Fruit fly (Drosophila melanogaster) whole organism, wandering third instar larva: ENCODE measurements around the gene CG7272.

Experiments
- Abd-B ChIP-seq: fragments of >200 bp; optimal IDR thresholded peaks from 2 replicates; lab custom pipeline; 2017; ENCODE audit warnings: missing biosample characterization, missing genetic modification characterization
- CG32264 ChIP-seq: fragments of 200-800 bp; sonication (Bioruptor generic); optimal IDR thresholded peaks from 2 replicates; lab custom pipeline; 2016; ENCODE audit warnings: missing biosample characterization, missing genetic modification characterization
- CG9705 ChIP-seq: fragments of 200-800 bp; sonication (Bioruptor generic); optimal IDR thresholded peaks from 2 replicates; lab custom pipeline; 2018; ENCODE audit warnings: missing biosample characterization, mild to moderate bottlenecking, missing genetic modification characterization
- CrebA ChIP-seq: fragments of 200-800 bp; sonication (Bioruptor generic); optimal IDR thresholded peaks from 2 replicates; lab custom pipeline; 2016; ENCODE audit warnings: missing biosample characterization, mild to moderate bottlenecking, missing genetic modification characterization, borderline replicate concordance
- Dfd ChIP-seq: fragments of >200 bp; optimal IDR thresholded peaks from 2 replicates; lab custom pipeline; 2017; ENCODE audit warnings: missing biosample characterization, missing genetic modification characterization
- Dif ChIP-seq: fragments of 200-275, 200-300 bp; sonication (Bioruptor generic); optimal IDR thresholded peaks from 2 replicates; lab custom pipeline; 2018; ENCODE audit warnings: missing biosample characterization, missing genetic modification characterization; ENCODE audit not compliant: partially characterized antibody
- GATAd ChIP-seq: sonication (Bioruptor generic); optimal IDR thresholded peaks from 2 replicates; lab custom pipeline; 2016; ENCODE audit warnings: missing biosample characterization, missing genetic modification characterization
- HLH106 ChIP-seq: fragments of 200-800 bp; optimal IDR thresholded peaks from 3 replicates; lab custom pipeline; 2019; ENCODE audit warnings: missing biosample characterization, mild to moderate bottlenecking, missing genetic modification characterization, moderate library complexity
- Hr78 ChIP-seq: fragments of >200 bp; optimal IDR thresholded peaks from 2 replicates; lab custom pipeline; 2017; ENCODE audit warnings: missing biosample characterization, missing genetic modification characterization
- Hr83 ChIP-seq: fragments of 200-300 bp; sonication (Bioruptor generic); optimal IDR thresholded peaks from 2 replicates; lab custom pipeline; 2016; ENCODE audit warnings: missing biosample characterization, mild to moderate bottlenecking, missing genetic modification characterization, moderate library complexity; ENCODE audit not compliant: poor library complexity, severe bottlenecking
- Jra ChIP-seq: sonication (Bioruptor generic); optimal IDR thresholded peaks from 2 replicates; lab custom pipeline; 2016; ENCODE audit warnings: missing biosample characterization, missing genetic modification characterization
- Mio ChIP-seq: sonication (Bioruptor generic); optimal IDR thresholded peaks from 2 replicates; lab custom pipeline; 2016; ENCODE audit warnings: missing biosample characterization, missing genetic modification characterization
- Myc ChIP-seq: fragments of >200 bp; optimal IDR thresholded peaks from 2 replicates; lab custom pipeline; 2017
- N ChIP-seq: fragments of >200 bp; optimal IDR thresholded peaks from 2 replicates; lab custom pipeline; 2018; ENCODE audit warnings: missing biosample characterization, missing external identifiers, missing genetic modification characterization
- OdsH ChIP-seq: fragments of 200-800 bp; sonication (Bioruptor generic); optimal IDR thresholded peaks from 2 replicates; lab custom pipeline; 2016; ENCODE audit warnings: missing biosample characterization, mild to moderate bottlenecking, missing genetic modification characterization
- Rel ChIP-seq, 2 experiments: fragments of 200-800 bp; sonication (Bioruptor generic) in 1 of 2; optimal IDR thresholded peaks; 2 replicates in 1 of 2; 3 replicates in 1 of 2; lab custom pipeline; 2016 to 2019; ENCODE audit warnings: mild to moderate bottlenecking in 2 of 2, missing biosample characterization in 2 of 2, missing genetic modification characterization in 2 of 2, moderate library complexity in 1 of 2
- Sp1 ChIP-seq: fragments of 200-800 bp; sonication (Bioruptor generic); optimal IDR thresholded peaks from 3 replicates; lab custom pipeline; 2019; ENCODE audit warnings: missing biosample characterization, mild to moderate bottlenecking, missing genetic modification characterization, moderate library complexity
- Vsx2 ChIP-seq: fragments of 200-300, 225-300 bp; sonication (Bioruptor generic); optimal IDR thresholded peaks from 2 replicates; lab custom pipeline; 2018; ENCODE audit warnings: missing biosample characterization, missing genetic modification characterization; ENCODE audit not compliant: partially characterized antibody
- br ChIP-seq: fragments of 200-800 bp; sonication (Bioruptor generic); optimal IDR thresholded peaks from 2 replicates; lab custom pipeline; 2016; ENCODE audit warnings: missing biosample characterization, missing genetic modification characterization
- brk ChIP-seq: fragments of 200-800 bp; sonication (Bioruptor generic); optimal IDR thresholded peaks from 2 replicates; lab custom pipeline; 2016; ENCODE audit warnings: missing biosample characterization, mild to moderate bottlenecking, missing genetic modification characterization
- dl ChIP-seq, 2 experiments: fragments of 175-275, 200-275 bp in 1 of 2; fragments of 200-275 bp in 1 of 2; sonication (Bioruptor generic); optimal IDR thresholded peaks; lab custom pipeline; 2018; ENCODE audit warnings: mild to moderate bottlenecking in 2 of 2, missing biosample characterization in 2 of 2, missing genetic modification characterization in 2 of 2, moderate library complexity in 2 of 2; ENCODE audit not compliant: partially characterized antibody in 2 of 2, insufficient read depth in 1 of 2
- dmrt93B ChIP-seq: fragments of 200-800 bp; sonication (Bioruptor generic); optimal IDR thresholded peaks from 2 replicates; lab custom pipeline; 2018; ENCODE audit warnings: missing biosample characterization, mild to moderate bottlenecking, missing genetic modification characterization
- dsf ChIP-seq: sonication (Bioruptor generic); optimal IDR thresholded peaks from 2 replicates; lab custom pipeline; 2016; ENCODE audit warnings: missing biosample characterization, missing genetic modification characterization, borderline replicate concordance
- ey ChIP-seq: fragments of 200-800 bp; sonication (Bioruptor generic); optimal IDR thresholded peaks from 2 replicates; lab custom pipeline; 2016; ENCODE audit warnings: missing biosample characterization, missing genetic modification characterization
- foxo ChIP-seq, 2 experiments: fragments of 200-800 bp; sonication (Bioruptor generic); optimal IDR thresholded peaks; 2 replicates in 1 of 2; 3 replicates in 1 of 2; lab custom pipeline; 2016 to 2017; ENCODE audit warnings: missing biosample characterization in 2 of 2, missing genetic modification characterization in 2 of 2
- fru ChIP-seq: fragments of 200-800 bp; sonication (Bioruptor generic); optimal IDR thresholded peaks from 3 replicates; lab custom pipeline; 2016; ENCODE audit warnings: missing biosample characterization, mild to moderate bottlenecking, missing genetic modification characterization
- h ChIP-seq: fragments of 200-800 bp; sonication (Bioruptor generic); optimal IDR thresholded peaks from 3 replicates; lab custom pipeline; 2016; ENCODE audit warnings: missing biosample characterization, mild to moderate bottlenecking, missing genetic modification characterization
- jim ChIP-seq: fragments of 175-275, 200-325 bp; sonication (Bioruptor generic); optimal IDR thresholded peaks from 2 replicates; lab custom pipeline; 2016; ENCODE audit warnings: missing biosample characterization, mild to moderate bottlenecking, missing genetic modification characterization
- lola ChIP-seq: fragments of >200 bp; optimal IDR thresholded peaks from 2 replicates; lab custom pipeline; 2017; ENCODE audit warnings: missing biosample characterization, missing genetic modification characterization
- pan ChIP-seq: fragments of >200 bp; optimal IDR thresholded peaks from 2 replicates; lab custom pipeline; 2017
- psq ChIP-seq: fragments of 200-800 bp; sonication (Bioruptor generic); optimal IDR thresholded peaks from 3 replicates; lab custom pipeline; 2017; ENCODE audit warnings: missing biosample characterization, mild to moderate bottlenecking, missing genetic modification characterization, moderate library complexity
- rgr ChIP-seq: fragments of 200-800 bp; sonication (Bioruptor generic); optimal IDR thresholded peaks from 3 replicates; lab custom pipeline; 2016; ENCODE audit warnings: missing biosample characterization, mild to moderate bottlenecking, missing genetic modification characterization
- sage ChIP-seq: fragments of 200-800 bp; sonication (Bioruptor generic); optimal IDR thresholded peaks from 2 replicates; lab custom pipeline; 2016; ENCODE audit warnings: missing biosample characterization, mild to moderate bottlenecking, missing genetic modification characterization
- sv ChIP-seq: fragments of 200-800 bp; sonication (Bioruptor generic); optimal IDR thresholded peaks from 3 replicates; lab custom pipeline; 2016; ENCODE audit warnings: missing biosample characterization, missing genetic modification characterization
- tai ChIP-seq: sonication (Bioruptor generic); optimal IDR thresholded peaks from 2 replicates; lab custom pipeline; 2016; ENCODE audit warnings: missing biosample characterization, missing genetic modification characterization
- usp ChIP-seq: fragments of >200 bp; optimal IDR thresholded peaks from 2 replicates; lab custom pipeline; 2017; ENCODE audit warnings: missing biosample characterization, missing genetic modification characterization
- woc ChIP-seq: sonication (Bioruptor generic); optimal IDR thresholded peaks from 2 replicates; lab custom pipeline; 2016; ENCODE audit warnings: missing biosample characterization, mild to moderate bottlenecking, missing genetic modification characterization

The CG7272 gene

dm6 chr3L:15508750-15509149, 8.0 kb downstream of the CG7272 start, which contains the start of gene Z600:
Gene Z600 (plus strand): TSS chr3L:15509061.
- TF ChIP-seq h (GFP tag; lab: Kevin White, UChicago) (no peak), CrebA (GFP tag; lab: Kevin White, UChicago) (no peak), lola (GFP tag; lab: Kevin White, UChicago) (no peak), brk (no peak)

dm6 chr3L:15509398-15509797, 8.7 kb downstream of the CG7272 start, which contains the start of the genes gdl and gdl-ORF39:
Gene gdl (plus strand): TSS chr3L:15509445.
Gene gdl-ORF39 (plus strand): TSS chr3L:15509445.
- TF ChIP-seq CG32264 (GFP tag; lab: Kevin White, UChicago) (no peak), dmrt93B (GFP tag; lab: Kevin White, UChicago) (no peak), HLH106 (tag; lab: Kevin White, UChicago) (no peak), Vsx2 (GFP tag; lab: Kevin White, UChicago) (no peak), sv (GFP tag; lab: Kevin White, UChicago) (no peak), OdsH (GFP tag; lab: Kevin White, UChicago) (no peak), psq (GFP tag; lab: Kevin White, UChicago) (no peak), dl (GFP tag; optimal IDR thresholded peaks at IDR 0.05; lab: Kevin White, UChicago; ENCODE audit: insufficient read depth in 1 of 2, partially characterized antibody in 2 of 2) (no peak), GATAd (GFP tag; lab: Kevin White, UChicago) (no peak), tai (no peak), ey (GFP tag; lab: Kevin White, UChicago) (no peak), Mio (no peak)

dm6 chr3L:15510787-15511186, 10.0 kb downstream of the CG7272 start, which contains the start of gene MsrA:
Gene MsrA (plus strand): TSS chr3L:15511052.
- TF ChIP-seq dsf (GFP tag; lab: Kevin White, UChicago), result no peak
- TF ChIP-seq GATAd (GFP tag; lab: Kevin White, UChicago), result no peak
- no peak for TF ChIP-seq jim (GFP tag; lab: Kevin White, UChicago)
- peak; percentile 74 to 84 for TF ChIP-seq dl (GFP tag; optimal IDR thresholded peaks at IDR 0.05; lab: Kevin White, UChicago; ENCODE audit: insufficient read depth in 1 of 2, partially characterized antibody in 2 of 2)
- peak; percentile 25 for TF ChIP-seq Sp1 (GFP tag; lab: Kevin White, UChicago)
- no peak for TF ChIP-seq CG32264 (GFP tag; lab: Kevin White, UChicago)
- peak; percentile 81 for TF ChIP-seq Dif
- TF ChIP-seq h (GFP tag; lab: Kevin White, UChicago), result peak; percentile 28
- TF ChIP-seq Vsx2 (GFP tag; lab: Kevin White, UChicago), result no peak
- no peak for TF ChIP-seq psq (GFP tag; lab: Kevin White, UChicago)
- TF ChIP-seq OdsH (GFP tag; lab: Kevin White, UChicago), result peak; percentile 16
- no peak for TF ChIP-seq Dfd (GFP tag; lab: Kevin White, UChicago)
- TF ChIP-seq rgr, result peak; percentile 9
- TF ChIP-seq, all 38 proteins: peak for 6

DNA sequence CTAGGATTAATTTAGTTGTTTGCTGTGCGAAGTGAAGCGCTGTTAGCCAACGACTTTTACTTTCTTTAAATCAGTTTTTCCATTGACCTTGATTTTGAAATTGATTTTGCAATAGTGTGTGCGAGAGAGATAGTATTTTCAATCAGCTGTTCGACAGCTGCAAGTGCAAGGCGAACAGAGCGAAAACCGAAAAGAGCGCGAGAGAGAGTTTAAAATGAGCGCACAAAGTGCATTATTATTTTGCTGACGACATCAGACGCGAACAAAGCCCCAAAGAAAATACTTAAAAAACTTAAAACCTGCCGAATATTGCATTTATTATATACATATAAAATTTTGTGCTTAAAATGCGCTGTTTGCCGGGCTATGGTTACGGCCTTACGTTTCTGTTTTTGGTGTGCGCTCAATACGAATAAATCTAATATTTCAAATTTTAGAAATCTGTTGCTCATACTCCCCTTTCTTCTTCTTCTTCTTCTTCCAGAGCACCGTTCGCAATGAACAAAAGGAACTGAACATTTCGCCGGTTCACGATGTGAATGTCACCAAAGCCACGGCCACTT, 11.0 kb downstream of the CG7272 start:
- TF ChIP-seq pan (lab: Kevin White, UChicago), result no peak
- no peak for TF ChIP-seq sv (GFP tag; lab: Kevin White, UChicago)
- no peak for TF ChIP-seq CG32264 (GFP tag; lab: Kevin White, UChicago)
- no peak for TF ChIP-seq dmrt93B (GFP tag; lab: Kevin White, UChicago)
- TF ChIP-seq Sp1 (GFP tag; lab: Kevin White, UChicago), result no peak
- TF ChIP-seq psq (GFP tag; lab: Kevin White, UChicago), result no peak
- TF ChIP-seq brk, result peak; percentile 49
- no peak for TF ChIP-seq N (GFP tag; lab: Kevin White, UChicago)
- TF ChIP-seq Mio, result no peak
- TF ChIP-seq CG9705, result no peak
- TF ChIP-seq OdsH (GFP tag; lab: Kevin White, UChicago), result no peak
- TF ChIP-seq jim (GFP tag; lab: Kevin White, UChicago), result no peak
- no peak for TF ChIP-seq Vsx2 (GFP tag; lab: Kevin White, UChicago)
- no peak for TF ChIP-seq woc (GFP tag; lab: Kevin White, UChicago)
- peak; percentile 57 for TF ChIP-seq Dif
- no peak for TF ChIP-seq foxo (GFP tag; optimal IDR thresholded peaks at IDR 0.05; lab: Kevin White, UChicago)
- no peak for TF ChIP-seq Hr83
- no peak for TF ChIP-seq h (GFP tag; lab: Kevin White, UChicago)
- peak; percentile 11 for TF ChIP-seq rgr
- TF ChIP-seq ey (GFP tag; lab: Kevin White, UChicago), result no peak
- TF ChIP-seq Hr78 (GFP tag; lab: Kevin White, UChicago), result no peak
- no peak for TF ChIP-seq tai
- no peak for TF ChIP-seq Abd-B
- no peak for TF ChIP-seq Jra (GFP tag; lab: Kevin White, UChicago)
- no peak for TF ChIP-seq dsf (GFP tag; lab: Kevin White, UChicago)
- no peak for TF ChIP-seq br (GFP tag; lab: Kevin White, UChicago)
- TF ChIP-seq CrebA (GFP tag; lab: Kevin White, UChicago), result no peak
- TF ChIP-seq sage (GFP tag; lab: Kevin White, UChicago), result peak; percentile 18
- TF ChIP-seq dl (GFP tag; optimal IDR thresholded peaks at IDR 0.05; lab: Kevin White, UChicago; ENCODE audit: insufficient read depth in 1 of 2, partially characterized antibody in 2 of 2), result peak; percentile 44 to 66
- no peak for TF ChIP-seq lola (GFP tag; lab: Kevin White, UChicago)
- TF ChIP-seq fru (GFP tag; lab: Kevin White, UChicago), result no peak
- TF ChIP-seq Myc, result no peak
- no peak for TF ChIP-seq Dfd (GFP tag; lab: Kevin White, UChicago)
- TF ChIP-seq usp (GFP tag; lab: Kevin White, UChicago), result no peak
- TF ChIP-seq Rel (GFP tag; optimal IDR thresholded peaks at IDR 0.05; lab: Kevin White, UChicago), result no peak
- peak; percentile 2 for TF ChIP-seq Rel (tag; optimal IDR thresholded peaks at IDR 0.05; lab: Kevin White, UChicago)
- TF ChIP-seq HLH106 (tag; lab: Kevin White, UChicago), result no peak
- TF ChIP-seq GATAd (GFP tag; lab: Kevin White, UChicago), result no peak
